Fruit fly (Drosophila melanogaster) S2 (cell line): ENCODE measurements around the gene PIG-T.

ENCODE experiments used
- CG8478 ChIP-seq: fragments of >200 bp; optimal IDR thresholded peaks from 2 replicates; lab custom pipeline; 2018
- CTCF ChIP-seq, 2 experiments: fragments of >200 bp; optimal IDR thresholded peaks; 2 replicates each; lab custom pipeline; 2018

The PIG-T gene

DNA sequence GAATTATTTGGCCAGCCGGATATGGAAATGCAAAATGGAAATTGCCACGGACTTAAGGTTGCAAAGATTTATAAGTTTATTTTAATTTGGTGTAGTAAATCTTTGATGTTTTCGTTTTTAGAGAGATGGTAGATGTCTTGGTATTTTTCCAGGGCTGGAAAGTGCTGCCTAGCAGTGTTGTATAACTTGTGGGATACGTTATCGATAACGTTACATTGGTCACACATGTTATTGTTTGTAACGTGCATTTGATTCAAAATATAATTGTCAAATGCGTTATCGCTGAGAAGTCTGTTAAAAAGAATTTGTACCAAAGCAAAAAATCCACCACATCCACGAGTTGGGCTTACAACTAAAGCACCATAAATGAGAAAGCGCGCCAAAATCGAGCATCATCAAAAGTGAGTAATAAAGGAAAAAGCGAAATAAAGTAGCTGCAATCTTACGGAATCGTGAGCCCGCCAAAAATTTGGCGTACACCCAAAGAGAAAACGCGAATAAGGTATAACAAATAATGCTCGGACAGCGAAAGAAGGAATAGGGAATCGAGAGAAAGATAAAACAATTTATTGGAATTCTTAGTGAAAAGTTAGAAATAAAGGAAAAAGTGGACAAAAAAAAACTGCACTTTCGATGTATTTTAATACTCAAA is at the start of gene PIG-T:
Gene PIG-T (minus strand): TSS at position 140 of the 652 bp plus-strand sequence.
- TF ChIP-seq CTCF (optimal IDR thresholded peaks at IDR 0.05; lab: Kevin White, UChicago) (no peak), CG8478 (lab: Kevin White, UChicago) (no peak)

DNA sequence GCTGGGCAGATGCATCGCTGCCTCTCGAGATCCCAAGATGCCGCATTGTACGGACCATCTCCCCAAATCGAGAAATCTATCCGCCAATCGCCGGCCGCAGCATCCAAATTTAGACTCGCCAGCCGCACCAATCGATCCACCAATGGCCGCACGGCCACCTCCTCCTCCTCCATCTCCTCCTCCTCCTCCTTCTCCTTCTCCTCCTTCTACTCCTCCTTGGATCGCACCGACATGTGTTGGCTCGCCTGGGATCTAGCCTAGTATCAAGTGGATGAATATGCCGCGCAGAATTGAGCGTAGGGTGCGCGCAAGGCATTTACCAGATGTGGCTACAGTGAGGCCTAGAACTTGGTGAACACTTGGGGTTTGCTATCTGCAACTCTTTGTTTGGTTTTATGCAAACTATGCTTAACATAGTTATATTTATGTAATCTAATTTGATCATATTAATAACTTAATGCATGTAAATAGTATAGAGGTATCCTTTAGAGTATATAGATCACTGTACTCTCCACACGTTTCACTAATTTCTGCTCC is 48.0 kb upstream of the PIG-T start, which contains the start of gene org-1:
Gene org-1 (minus strand): TSS at position 51 of the 537 bp plus-strand sequence.
- TF ChIP-seq CTCF (optimal IDR thresholded peaks at IDR 0.05; lab: Kevin White, UChicago) = no peak
- TF ChIP-seq CG8478 (lab: Kevin White, UChicago) = no peak

DNA sequence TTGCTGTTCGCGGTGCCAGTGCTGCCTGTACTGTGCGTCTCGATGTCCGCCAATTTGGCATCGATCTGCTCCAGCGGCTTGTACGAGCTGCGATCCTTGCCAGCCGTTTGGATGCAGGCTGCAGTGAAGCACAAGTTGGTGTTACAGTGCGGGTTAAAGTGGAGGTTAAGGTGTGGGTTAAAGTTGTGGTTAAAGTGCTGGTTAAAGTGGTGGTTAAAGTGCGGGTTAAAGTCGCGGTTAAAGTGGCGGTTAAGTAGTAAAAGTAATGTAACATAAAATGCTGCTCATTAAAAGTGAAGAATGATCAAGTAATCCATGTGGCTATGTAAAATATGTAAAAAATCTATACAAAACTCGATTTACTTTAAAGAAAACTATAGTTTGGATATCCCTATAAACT is 45.1 kb upstream of the PIG-T start:
- TF ChIP-seq CG8478 (lab: Kevin White, UChicago) (no peak), CTCF (optimal IDR thresholded peaks at IDR 0.05; lab: Kevin White, UChicago) (no peak)

DNA sequence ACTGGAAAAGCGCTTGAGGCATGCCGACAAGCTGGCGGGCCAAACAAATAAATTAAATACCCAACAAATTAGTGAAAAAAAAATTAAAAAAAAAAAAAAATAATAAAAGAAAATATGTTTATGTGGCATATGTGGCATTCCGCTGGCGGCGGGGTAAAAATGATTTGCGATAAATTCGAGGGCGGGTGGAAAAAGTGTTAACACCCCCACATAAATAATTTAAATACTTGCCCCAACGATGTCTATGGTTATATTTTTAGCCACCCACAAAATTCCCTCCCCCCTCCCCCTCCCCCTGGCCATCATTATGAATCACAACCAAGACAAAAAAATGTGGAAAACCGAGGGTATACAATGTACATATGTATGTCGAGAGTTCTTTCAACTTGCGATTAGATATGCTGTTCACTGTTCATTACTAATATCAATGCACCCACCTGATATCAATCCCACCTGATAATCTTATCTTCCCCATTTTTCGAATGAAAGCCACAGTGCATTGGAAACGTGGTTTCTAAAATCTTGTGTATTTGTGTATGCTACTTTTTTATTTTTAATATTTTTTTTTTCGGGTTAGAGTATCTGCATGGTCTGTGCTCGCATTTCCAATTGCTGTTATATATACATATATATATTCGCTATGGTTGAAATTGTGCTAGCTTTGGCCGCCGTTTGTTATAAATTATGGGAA is 43.3 kb upstream of the PIG-T start:
- TF ChIP-seq CG8478 (lab: Kevin White, UChicago) = no peak
- TF ChIP-seq CTCF (optimal IDR thresholded peaks at IDR 0.05; lab: Kevin White, UChicago) = no peak

DNA sequence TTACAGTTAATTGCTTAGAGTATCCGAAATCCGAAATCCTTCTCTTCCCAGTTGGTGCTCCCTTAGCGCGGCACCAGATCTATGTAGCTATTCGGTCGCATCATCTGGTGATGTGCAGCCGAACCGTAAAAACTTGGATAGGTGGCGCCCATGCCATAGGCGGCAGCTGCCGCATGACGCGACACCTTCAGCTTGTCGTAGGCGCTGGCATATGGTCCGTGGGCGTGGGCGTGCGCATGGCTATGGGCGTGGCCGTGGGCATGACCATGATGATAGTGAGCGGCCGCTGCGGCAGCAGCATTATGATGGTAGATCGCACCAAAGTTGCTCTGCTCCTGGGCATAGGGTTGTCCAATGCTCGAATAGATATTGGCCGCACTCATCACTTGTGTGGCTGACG is 41.1 kb upstream of the PIG-T start:
- TF ChIP-seq CG8478 (lab: Kevin White, UChicago) (no peak), CTCF (optimal IDR thresholded peaks at IDR 0.05; lab: Kevin White, UChicago) (peak; percentile 11 to 23)

DNA sequence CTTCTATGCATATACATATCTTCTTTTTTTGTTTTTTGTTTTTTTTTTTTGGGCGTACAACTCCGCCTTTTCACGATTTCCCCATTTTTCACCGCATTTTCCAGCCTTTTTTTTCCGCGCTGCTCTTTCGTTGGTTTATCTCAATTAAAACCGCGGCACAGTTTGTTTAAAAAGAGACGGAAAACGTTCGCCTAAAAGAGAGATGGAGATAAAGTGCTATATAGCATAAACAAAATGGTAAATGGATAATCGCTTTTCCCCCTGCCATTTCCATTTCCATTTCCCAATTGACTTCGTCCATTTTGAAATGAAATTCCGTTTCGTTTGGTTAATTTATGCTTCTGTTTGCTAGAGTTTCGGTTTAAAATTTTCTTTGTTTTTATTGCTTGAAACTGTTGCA is 40.1 kb upstream of the PIG-T start:
- no peak for TF ChIP-seq CTCF (optimal IDR thresholded peaks at IDR 0.05; lab: Kevin White, UChicago)
- no peak for TF ChIP-seq CG8478 (lab: Kevin White, UChicago)

DNA sequence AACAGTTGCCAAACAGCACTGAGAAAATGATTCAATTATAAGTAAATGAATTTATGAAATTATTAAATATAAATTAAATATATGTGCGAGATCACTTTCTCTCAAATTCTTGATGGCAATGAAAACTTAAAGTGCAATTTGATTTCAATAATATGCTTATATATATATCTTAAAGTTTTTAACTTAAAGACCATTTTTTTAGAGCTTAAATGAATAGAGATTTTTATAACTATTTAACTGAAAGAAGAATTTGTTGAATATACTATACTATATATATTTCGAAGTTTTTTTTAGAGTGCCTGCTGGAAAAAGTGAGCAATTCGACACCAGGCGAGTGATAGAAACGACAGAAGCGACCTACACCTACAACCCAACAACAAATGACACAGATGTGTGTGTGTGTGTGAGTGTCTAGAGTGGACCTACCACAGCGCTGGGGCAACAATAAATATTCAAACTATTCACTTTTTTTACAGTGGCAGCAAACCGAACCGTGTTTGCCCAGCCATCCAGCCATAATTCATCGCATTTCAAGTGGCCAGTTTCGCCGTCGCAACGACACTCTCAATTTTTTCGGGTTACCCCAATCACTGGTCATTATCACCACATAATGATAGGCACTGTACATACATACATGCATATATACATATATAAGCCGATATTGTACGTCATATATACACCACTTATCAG is 38.0 kb upstream of the PIG-T start:
- TF ChIP-seq CTCF (optimal IDR thresholded peaks at IDR 0.05; lab: Kevin White, UChicago) (no peak), CG8478 (lab: Kevin White, UChicago) (no peak)

DNA sequence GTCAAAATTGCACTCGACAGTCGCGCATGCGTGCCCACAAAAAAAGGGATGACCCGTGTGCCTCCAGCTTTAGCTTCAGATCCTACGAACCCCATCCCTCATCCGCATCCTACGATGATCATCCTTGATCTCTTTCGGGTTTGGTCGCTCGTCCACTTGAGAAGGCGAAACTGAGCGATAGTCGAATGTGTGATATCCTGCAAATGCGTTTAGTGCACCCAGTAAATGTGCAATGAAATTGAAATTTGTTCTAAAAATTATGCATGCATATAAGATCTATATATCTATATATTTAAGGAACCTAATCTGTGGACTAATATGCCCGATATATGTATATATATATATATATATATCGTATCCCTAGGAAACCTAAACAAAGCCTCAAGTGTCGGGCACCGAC is 37.2 kb upstream of the PIG-T start:
- TF ChIP-seq CTCF (optimal IDR thresholded peaks at IDR 0.05; lab: Kevin White, UChicago) (no peak), CG8478 (lab: Kevin White, UChicago) (no peak)

DNA sequence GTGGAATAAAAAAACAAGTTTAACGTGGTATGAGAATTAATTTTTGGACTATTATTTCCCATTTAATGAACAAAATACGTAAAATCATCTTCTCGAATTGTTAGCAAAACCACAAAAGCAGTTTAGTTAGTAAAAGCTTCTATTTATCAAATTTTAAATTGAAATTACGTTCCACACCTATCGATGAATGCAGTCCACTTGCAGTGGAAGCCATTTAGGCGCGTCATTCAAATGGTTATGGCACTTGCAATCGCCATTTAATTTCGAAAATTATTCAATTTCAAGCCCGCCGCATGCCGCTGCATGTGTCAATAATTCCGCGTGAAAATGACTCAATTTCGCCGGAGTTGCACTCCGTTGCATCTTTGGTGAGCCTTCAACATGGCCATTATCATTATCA is 35.8 kb upstream of the PIG-T start:
- TF ChIP-seq CG8478 (lab: Kevin White, UChicago) (no peak), CTCF (optimal IDR thresholded peaks at IDR 0.05; lab: Kevin White, UChicago) (no peak)

DNA sequence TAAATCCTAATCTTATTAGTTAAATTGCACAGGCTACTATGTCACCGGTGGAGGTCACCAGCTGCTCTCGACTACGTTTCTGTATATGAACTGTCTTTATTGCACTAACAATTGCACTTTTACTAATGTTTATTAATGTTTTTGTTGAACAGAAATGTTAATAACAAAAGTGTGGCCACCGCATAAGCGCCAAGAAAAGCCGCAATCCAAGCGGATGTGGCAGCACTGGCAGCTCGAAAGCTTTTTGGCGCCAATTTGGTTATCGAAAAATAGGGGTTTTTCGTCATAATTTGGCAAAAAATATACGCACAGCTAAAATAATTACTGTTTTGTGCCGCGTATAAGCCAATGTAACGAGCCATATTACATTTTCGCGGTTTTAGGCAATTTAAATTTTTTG is 35.1 kb upstream of the PIG-T start, which contains the start of gene CG12123:
Gene CG12123 (minus strand): TSS at position 188 of the 400 bp plus-strand sequence.
- TF ChIP-seq CG8478 (lab: Kevin White, UChicago) = no peak
- TF ChIP-seq CTCF (optimal IDR thresholded peaks at IDR 0.05; lab: Kevin White, UChicago) = no peak

DNA sequence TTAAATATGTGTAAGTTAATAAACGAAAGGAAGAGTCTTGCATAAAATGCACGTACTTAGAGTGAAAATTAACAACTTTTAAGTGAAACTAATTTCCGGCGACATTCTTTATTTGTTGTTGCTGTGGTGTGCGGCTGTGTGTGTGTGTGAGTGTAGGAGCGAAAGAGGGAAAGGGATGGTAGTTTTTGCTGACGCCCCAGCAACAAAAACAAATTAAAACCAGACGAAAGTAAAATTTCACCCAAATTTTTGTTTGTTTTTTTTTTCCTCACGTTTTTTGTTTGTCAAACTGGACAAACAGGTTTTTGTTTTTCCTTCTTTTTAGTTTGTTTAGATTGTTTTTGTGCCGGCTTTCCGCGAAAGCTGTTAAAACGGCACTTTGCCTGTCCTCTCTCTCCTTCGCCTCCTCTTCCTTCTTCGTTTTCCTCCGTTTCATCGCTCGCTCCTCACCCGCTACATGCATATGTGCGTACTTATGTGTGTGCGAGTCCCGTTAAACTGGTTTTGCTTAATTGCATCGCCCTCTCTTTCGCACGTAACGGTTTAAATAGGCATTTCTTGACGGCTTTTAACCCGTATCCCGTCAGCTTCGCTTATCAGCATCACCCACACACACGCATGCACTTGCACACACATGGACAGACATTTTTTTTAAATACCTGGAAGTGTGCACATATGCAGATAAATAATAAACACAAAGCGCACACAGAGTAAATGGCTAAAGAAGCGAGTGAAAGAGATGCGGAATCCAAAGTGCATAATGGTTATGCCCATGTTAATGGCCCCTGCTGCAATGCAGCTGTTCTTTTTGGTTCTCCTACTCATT is 30.4 kb upstream of the PIG-T start, which contains the start of gene Miga:
Gene Miga (minus strand): TSS at position 536 of the 826 bp plus-strand sequence.
- TF ChIP-seq CG8478 (lab: Kevin White, UChicago) (no peak), CTCF (optimal IDR thresholded peaks at IDR 0.05; lab: Kevin White, UChicago) (no peak)

DNA sequence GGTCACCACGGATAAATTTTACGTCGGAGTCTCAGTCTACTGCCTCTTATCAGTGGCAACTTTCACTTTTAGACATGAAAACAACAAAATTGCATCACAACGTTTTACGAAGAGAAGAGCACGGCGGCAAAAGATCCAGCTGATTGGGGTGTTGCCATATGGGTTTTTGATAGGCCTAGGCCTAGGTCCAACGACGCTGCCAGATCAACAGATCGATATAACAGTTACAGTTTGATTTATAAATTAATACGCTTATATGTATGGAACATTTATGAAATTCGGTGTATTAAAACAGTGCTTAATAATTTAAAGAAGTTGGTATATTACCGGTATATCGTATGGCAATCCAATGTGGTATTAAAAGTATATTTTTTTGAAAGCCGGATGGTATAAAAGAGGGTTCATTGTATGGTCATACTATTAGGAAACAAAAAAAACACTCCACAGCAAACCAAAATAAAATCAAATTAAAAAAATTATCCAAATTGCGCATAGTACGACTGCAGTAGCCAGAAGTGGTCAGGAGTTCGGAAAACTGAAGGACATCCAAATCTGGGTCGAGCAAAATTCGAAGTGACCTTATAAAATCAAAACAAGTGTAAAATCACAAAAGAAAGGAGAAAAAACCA is 29.7 kb upstream of the PIG-T start, which contains the start of gene CG1440:
Gene CG1440 (plus strand): TSS at position 402 of the 629 bp plus-strand sequence.
- TF ChIP-seq CTCF (optimal IDR thresholded peaks at IDR 0.05; lab: Kevin White, UChicago) (no peak), CG8478 (lab: Kevin White, UChicago) (no peak)

DNA sequence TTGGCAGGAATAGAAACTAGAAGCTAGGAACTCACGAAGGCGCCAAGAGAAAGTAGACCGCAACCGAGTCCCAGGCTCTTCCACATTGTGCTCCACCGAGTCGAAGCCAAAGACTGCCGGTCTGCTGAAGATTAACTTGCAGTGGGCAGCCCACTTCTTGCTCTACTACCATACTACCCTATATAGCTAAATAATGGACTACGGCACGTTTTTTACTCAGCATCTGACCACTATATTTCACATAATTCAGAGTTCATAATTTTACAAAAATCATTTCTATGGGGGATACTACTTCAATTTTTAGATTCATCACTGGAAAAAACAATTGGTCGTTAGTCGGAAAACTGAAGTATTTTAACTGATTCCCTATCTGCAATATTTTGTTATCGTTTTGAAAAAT is 26.6 kb upstream of the PIG-T start, which contains the start of gene CG32712:
Gene CG32712 (minus strand): TSS at position 101 of the 400 bp plus-strand sequence.
- TF ChIP-seq CTCF (optimal IDR thresholded peaks at IDR 0.05; lab: Kevin White, UChicago) (no peak), CG8478 (lab: Kevin White, UChicago) (no peak)
